Worm (Caenorhabditis elegans) whole organism, L2 larva: ENCODE results near the gene Y60A9.3.

Experiments used
- C34F6.9 ChIP-seq: fragments of 150-350 bp; optimal IDR thresholded peaks from 2 replicates; lab custom pipeline; 2014; ENCODE audit warnings: missing biosample characterization, missing genetic modification characterization
- F13H6.1 ChIP-seq: sonication (generic microtip); optimal IDR thresholded peaks from 2 replicates; lab custom pipeline; 2016; ENCODE audit warnings: missing genetic modification characterization, missing compliant biosample characterization
- R02D3.7 ChIP-seq: fragments of 150-350 bp; optimal IDR thresholded peaks from 2 replicates; lab custom pipeline; 2014; ENCODE audit warnings: missing biosample characterization, missing genetic modification characterization
- Y55F3AM.14 ChIP-seq: fragments of 200-800 bp; sonication (Bioruptor generic); optimal IDR thresholded peaks from 2 replicates; lab custom pipeline; 2018; ENCODE audit warnings: mild to moderate bottlenecking, missing genetic modification characterization, missing compliant biosample characterization
- ZK546.5 ChIP-seq: sonication (generic microtip); optimal IDR thresholded peaks from 2 replicates; lab custom pipeline; 2017; ENCODE audit warnings: missing biosample characterization, missing genetic modification characterization
- alr-1 ChIP-seq: fragments of 150-350 bp; optimal IDR thresholded peaks from 2 replicates; lab custom pipeline; 2014; ENCODE audit warnings: missing biosample characterization, missing genetic modification characterization
- aly-2 ChIP-seq: fragments of 150-350 bp; optimal IDR thresholded peaks from 2 replicates; lab custom pipeline; 2014; ENCODE audit warnings: missing biosample characterization, missing genetic modification characterization
- ama-1 ChIP-seq: fragments of 150-350 bp; optimal IDR thresholded peaks from 2 replicates; lab custom pipeline; 2018; ENCODE audit warnings: inconsistent platforms
- blmp-1 ChIP-seq: sonication (generic microtip); optimal IDR thresholded peaks from 2 replicates; lab custom pipeline; 2017; ENCODE audit warnings: missing genetic modification characterization, mild to moderate bottlenecking, missing compliant biosample characterization, antibody characterized with exemption, moderate library complexity; ENCODE audit not compliant: insufficient read depth
- ceh-16 ChIP-seq: fragments of 150-350 bp; optimal IDR thresholded peaks from 2 replicates; lab custom pipeline; 2014; ENCODE audit warnings: missing biosample characterization, missing genetic modification characterization
- ceh-82 ChIP-seq: fragments of 150-350 bp; optimal IDR thresholded peaks from 2 replicates; lab custom pipeline; 2014; ENCODE audit warnings: missing biosample characterization, missing genetic modification characterization
- crh-2 ChIP-seq: sonication (generic microtip); optimal IDR thresholded peaks from 2 replicates; lab custom pipeline; 2017; ENCODE audit warnings: missing biosample characterization, missing genetic modification characterization
- dmd-4 ChIP-seq: sonication (generic microtip); optimal IDR thresholded peaks from 2 replicates; lab custom pipeline; 2017; ENCODE audit warnings: missing biosample characterization, missing genetic modification characterization
- egl-27 ChIP-seq: sonication (generic microtip); optimal IDR thresholded peaks from 3 replicates; lab custom pipeline; 2017; ENCODE audit warnings: missing biosample characterization, missing genetic modification reagents, missing genetic modification characterization
- elt-1 ChIP-seq: fragments of 150-350 bp; optimal IDR thresholded peaks from 2 replicates; lab custom pipeline; 2014; ENCODE audit warnings: missing biosample characterization, missing genetic modification characterization
- elt-3 ChIP-seq: sonication (generic microtip); optimal IDR thresholded peaks from 2 replicates; lab custom pipeline; 2017; ENCODE audit warnings: missing biosample characterization, missing genetic modification characterization
- fos-1 ChIP-seq: fragments of 150-350 bp; optimal IDR thresholded peaks from 2 replicates; lab custom pipeline; 2014; ENCODE audit warnings: missing biosample characterization, missing genetic modification characterization
- gmeb-1 ChIP-seq: fragments of 150-350 bp; optimal IDR thresholded peaks from 2 replicates; lab custom pipeline; 2014; ENCODE audit warnings: missing biosample characterization, missing genetic modification characterization
- lin-11 ChIP-seq: fragments of 150-350 bp; sonication (generic microtip); optimal IDR thresholded peaks from 2 replicates; lab custom pipeline; 2014; ENCODE audit warnings: missing biosample characterization, missing genetic modification characterization, inconsistent platforms, mixed read lengths
- lin-13 ChIP-seq: fragments of 150-350 bp; optimal IDR thresholded peaks from 2 replicates; lab custom pipeline; 2014; ENCODE audit warnings: missing biosample characterization, missing genetic modification reagents, missing genetic modification characterization
- lin-39 ChIP-seq: fragments of 150-350 bp; optimal IDR thresholded peaks from 2 replicates; lab custom pipeline; 2014; ENCODE audit warnings: missing biosample characterization, missing genetic modification reagents, missing genetic modification characterization
- lsy-2 ChIP-seq, 2 experiments: fragments of 150-350 bp in 1 of 2; sonication (generic microtip) in 1 of 2; optimal IDR thresholded peaks; 2 replicates each; lab custom pipeline; 2014 to 2017; ENCODE audit warnings: missing biosample characterization in 2 of 2, missing genetic modification characterization in 2 of 2
- mab-5 ChIP-seq: fragments of 150-350 bp; optimal IDR thresholded peaks from 2 replicates; lab custom pipeline; 2014; ENCODE audit warnings: missing biosample characterization, missing genetic modification characterization
- mbf-1 ChIP-seq: sonication (generic microtip); optimal IDR thresholded peaks from 2 replicates; lab custom pipeline; 2017; ENCODE audit warnings: missing biosample characterization, missing genetic modification characterization
- mdl-1 ChIP-seq, 2 experiments: fragments of 150-350 bp in 1 of 2; sonication (generic microtip) in 1 of 2; optimal IDR thresholded peaks; 2 replicates each; lab custom pipeline; 2017; ENCODE audit warnings: missing biosample characterization in 2 of 2, missing genetic modification characterization in 2 of 2
- nhr-10 ChIP-seq: sonication (generic microtip); optimal IDR thresholded peaks from 2 replicates; lab custom pipeline; 2017; ENCODE audit warnings: missing biosample characterization, missing genetic modification characterization
- nhr-11 ChIP-seq: fragments of 150-350 bp; optimal IDR thresholded peaks from 2 replicates; lab custom pipeline; 2014; ENCODE audit warnings: missing biosample characterization, missing genetic modification characterization
- nhr-12 ChIP-seq: fragments of 150-350 bp; optimal IDR thresholded peaks from 2 replicates; lab custom pipeline; 2014; ENCODE audit warnings: missing biosample characterization, missing genetic modification characterization
- nhr-129 ChIP-seq: fragments of 150-350 bp; optimal IDR thresholded peaks from 2 replicates; lab custom pipeline; 2014; ENCODE audit warnings: missing biosample characterization, missing genetic modification characterization
- nhr-21 ChIP-seq: fragments of 150-350 bp; optimal IDR thresholded peaks from 2 replicates; lab custom pipeline; 2014; ENCODE audit warnings: missing biosample characterization, missing genetic modification characterization
- nhr-23 ChIP-seq: fragments of 150-350 bp; optimal IDR thresholded peaks from 2 replicates; lab custom pipeline; 2014; ENCODE audit warnings: missing biosample characterization, missing genetic modification reagents, missing genetic modification characterization
- nhr-237 ChIP-seq: fragments of 150-350 bp; optimal IDR thresholded peaks from 2 replicates; lab custom pipeline; 2014; ENCODE audit warnings: missing biosample characterization, missing genetic modification characterization
- nhr-25 ChIP-seq: fragments of 150-350 bp; sonication (generic microtip); optimal IDR thresholded peaks from 3 replicates; lab custom pipeline; 2014; ENCODE audit warnings: missing biosample characterization, missing genetic modification characterization
- nhr-6 ChIP-seq: fragments of 150-350 bp; optimal IDR thresholded peaks from 2 replicates; lab custom pipeline; 2014; ENCODE audit warnings: missing biosample characterization, missing genetic modification characterization
- nhr-77 ChIP-seq: fragments of 150-350 bp; optimal IDR thresholded peaks from 2 replicates; lab custom pipeline; 2014; ENCODE audit warnings: missing biosample characterization, missing genetic modification characterization
- peb-1 ChIP-seq: fragments of 150-350 bp; optimal IDR thresholded peaks from 2 replicates; lab custom pipeline; 2014; ENCODE audit warnings: missing biosample characterization, missing genetic modification characterization
- sem-4 ChIP-seq: fragments of 150-350 bp; optimal IDR thresholded peaks from 2 replicates; lab custom pipeline; 2014; ENCODE audit warnings: missing biosample characterization, missing genetic modification reagents, missing genetic modification characterization
- skn-1 ChIP-seq: sonication (generic microtip); optimal IDR thresholded peaks from 2 replicates; lab custom pipeline; 2017; ENCODE audit warnings: missing biosample characterization, missing genetic modification characterization
- sma-3 ChIP-seq: sonication (generic microtip); optimal IDR thresholded peaks from 2 replicates; lab custom pipeline; 2016; ENCODE audit warnings: missing genetic modification reagents, missing genetic modification characterization, missing compliant biosample characterization
- sma-9 ChIP-seq, 2 experiments: fragments of 150-350 bp in 1 of 2; sonication (generic microtip) in 1 of 2; optimal IDR thresholded peaks; 2 replicates each; lab custom pipeline; 2014 to 2016; ENCODE audit warnings: missing genetic modification characterization in 2 of 2, mild to moderate bottlenecking in 1 of 2, missing biosample characterization in 1 of 2, missing compliant biosample characterization in 1 of 2, missing genetic modification reagents in 1 of 2, moderate library complexity in 1 of 2
- snpc-4 ChIP-seq: fragments of 150-350 bp; optimal IDR thresholded peaks from 2 replicates; lab custom pipeline; 2014; ENCODE audit warnings: missing biosample characterization, missing genetic modification characterization
- unc-39 ChIP-seq: fragments of 150-350 bp; optimal IDR thresholded peaks from 2 replicates; lab custom pipeline; 2014; ENCODE audit warnings: missing biosample characterization, missing genetic modification characterization
- unc-55 ChIP-seq: fragments of 150-350 bp; sonication (generic microtip); optimal IDR thresholded peaks from 3 replicates; lab custom pipeline; 2014; ENCODE audit warnings: missing biosample characterization, missing genetic modification reagents, missing genetic modification characterization
- unc-62 ChIP-seq: fragments of 150-350 bp; optimal IDR thresholded peaks from 2 replicates; lab custom pipeline; 2014; ENCODE audit warnings: missing biosample characterization, missing genetic modification reagents, missing genetic modification characterization
- zag-1 ChIP-seq: fragments of 150-350 bp; optimal IDR thresholded peaks from 2 replicates; lab custom pipeline; 2014; ENCODE audit warnings: missing biosample characterization, missing genetic modification characterization
- ztf-1 ChIP-seq: fragments of 200-800 bp; sonication (Bioruptor generic); conservative IDR thresholded peaks from 2 replicates; pipeline ENCODE4 v1.3.6; 2022; ENCODE audit warnings: missing genetic modification characterization, missing compliant biosample characterization
- ztf-11 ChIP-seq: sonication (generic microtip); optimal IDR thresholded peaks from 2 replicates; lab custom pipeline; 2017; ENCODE audit warnings: missing biosample characterization, missing genetic modification characterization
- ztf-4 ChIP-seq: fragments of 150-350 bp; optimal IDR thresholded peaks from 2 replicates; lab custom pipeline; 2014; ENCODE audit warnings: missing biosample characterization, missing genetic modification characterization

Y60A9.3 gene

ce11 chrX:14382951-14383350 is at the start of gene Y60A9.3:
TSS of gene Y60A9.3 (plus strand) at chrX:14383251.
- TF ChIP-seq skn-1 (tag; lab: Kevin White, UChicago) (no peak), ztf-4 (tag; lab: Kevin White, UChicago) (no peak), gmeb-1 (no peak), nhr-6 (tag; lab: Kevin White, UChicago) (no peak), lin-11 (tag; lab: Kevin White, UChicago) (no peak), fos-1 (no peak), nhr-25 (tag; lab: Kevin White, UChicago) (no peak), peb-1 (tag; lab: Kevin White, UChicago) (no peak), nhr-10 (no peak), ZK546.5 (tag; lab: Kevin White, UChicago) (no peak), mbf-1 (tag; lab: Kevin White, UChicago) (no peak), dmd-4 (tag; lab: Kevin White, UChicago) (no peak), C34F6.9 (tag; lab: Kevin White, UChicago) (no peak), zag-1 (tag; lab: Kevin White, UChicago) (no peak), nhr-129 (no peak), mab-5 (no peak), unc-55 (GFP tag; lab: Kevin White, UChicago) (no peak), nhr-21 (tag; lab: Kevin White, UChicago) (no peak)

ce11 chrX:14334151-14334550 is 48.9 kb upstream of the Y60A9.3 start:
- TF ChIP-seq nhr-12 (tag; lab: Kevin White, UChicago): no peak
- TF ChIP-seq R02D3.7 (tag; lab: Kevin White, UChicago): no peak
- no peak for TF ChIP-seq aly-2 (tag; lab: Kevin White, UChicago)
- no peak for TF ChIP-seq sma-3 (GFP tag; lab: Kevin White, UChicago)
- peak in 1 of 2 experiments; percentile 68 for TF ChIP-seq lsy-2 (tag; optimal IDR thresholded peaks at IDR 0.05; lab: Kevin White, UChicago)
- TF ChIP-seq ztf-1: no peak
- peak; percentile 27 for TF ChIP-seq C34F6.9 (tag; lab: Kevin White, UChicago)
- TF ChIP-seq alr-1 (tag; lab: Kevin White, UChicago): no peak
- no peak for TF ChIP-seq ceh-82
- TF ChIP-seq sem-4: no peak
- TF ChIP-seq elt-1 (tag; lab: Kevin White, UChicago): no peak
- TF ChIP-seq zag-1 (tag; lab: Kevin White, UChicago): no peak
- no peak for TF ChIP-seq nhr-23 (tag; lab: Kevin White, UChicago)
- TF ChIP-seq snpc-4 (tag; lab: Kevin White, UChicago): no peak
- no peak for TF ChIP-seq ztf-4 (tag; lab: Kevin White, UChicago)
- TF ChIP-seq unc-55 (GFP tag; lab: Kevin White, UChicago): no peak
- peak; percentile 46 for TF ChIP-seq nhr-21 (tag; lab: Kevin White, UChicago)
- no peak for TF ChIP-seq elt-3 (tag; lab: Kevin White, UChicago)
- TF ChIP-seq blmp-1 (tag; lab: Kevin White, UChicago): peak; percentile 32
- peak; percentile 27 for TF ChIP-seq fos-1
- TF ChIP-seq sma-9 (GFP tag; optimal IDR thresholded peaks at IDR 0.05; lab: Kevin White, UChicago): peak; percentile 61
- no peak for TF ChIP-seq sma-9 (tag; optimal IDR thresholded peaks at IDR 0.05; lab: Kevin White, UChicago)
- no peak for TF ChIP-seq nhr-237 (tag; lab: Kevin White, UChicago)
- no peak for TF ChIP-seq nhr-11 (tag; lab: Kevin White, UChicago)
- peak; percentile 69 for TF ChIP-seq nhr-129
- no peak for TF ChIP-seq mbf-1 (tag; lab: Kevin White, UChicago)
- TF ChIP-seq ZK546.5 (tag; lab: Kevin White, UChicago): no peak
- TF ChIP-seq mdl-1 (tag; optimal IDR thresholded peaks at IDR 0.05; lab: Kevin White, UChicago): no peak
- TF ChIP-seq lin-39 (tag; lab: Kevin White, UChicago): no peak
- no peak for TF ChIP-seq gmeb-1
- no peak for TF ChIP-seq lin-13 (GFP tag; lab: Kevin White, UChicago)
- no peak for TF ChIP-seq crh-2
- peak; percentile 26 for TF ChIP-seq F13H6.1 (tag; lab: Kevin White, UChicago)
- TF ChIP-seq unc-62: no peak
- no peak for TF ChIP-seq nhr-10
- no peak for TF ChIP-seq nhr-77 (tag; lab: Kevin White, UChicago)
- TF ChIP-seq dmd-4 (tag; lab: Kevin White, UChicago): no peak
- no peak for TF ChIP-seq skn-1 (tag; lab: Kevin White, UChicago)
- no peak for TF ChIP-seq lin-11 (tag; lab: Kevin White, UChicago)
- TF ChIP-seq ztf-11 (tag; lab: Kevin White, UChicago): no peak
- TF ChIP-seq ceh-16 (tag; lab: Kevin White, UChicago): no peak
- TF ChIP-seq peb-1 (tag; lab: Kevin White, UChicago): no peak
- no peak for TF ChIP-seq nhr-25 (tag; lab: Kevin White, UChicago)
- no peak for TF ChIP-seq Y55F3AM.14 (GFP tag; lab: Kevin White, UChicago)
- no peak for TF ChIP-seq mab-5
- TF ChIP-seq unc-39 (tag; lab: Kevin White, UChicago): no peak
- TF ChIP-seq ama-1: no peak
- peak; percentile 26 for TF ChIP-seq egl-27 (tag; lab: Kevin White, UChicago)
- TF ChIP-seq nhr-6 (tag; lab: Kevin White, UChicago): peak; percentile 28
